Fruit fly (Drosophila melanogaster): ENCODE measurements around the gene Roc1b.

DNA sequence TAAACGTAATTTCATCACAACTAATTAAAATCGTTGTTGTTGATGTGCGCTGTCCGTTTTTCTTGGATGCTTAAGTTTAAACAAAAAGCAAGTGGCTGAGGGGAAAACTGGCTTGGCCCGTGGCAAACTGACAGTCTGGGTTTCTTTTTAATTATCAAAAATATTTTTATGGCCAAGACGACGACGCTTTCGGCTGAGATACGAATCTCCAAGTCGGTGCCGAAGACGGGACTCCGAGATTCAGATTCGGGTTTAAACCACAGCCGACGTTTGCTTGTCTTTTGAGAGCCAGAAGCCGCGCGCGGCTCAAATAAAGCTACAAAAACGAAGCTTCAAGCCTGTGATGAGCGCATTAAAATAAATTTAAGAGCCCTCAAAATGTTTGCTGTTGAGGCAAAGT is 17.9 kb downstream of the Roc1b start:
- TF ChIP-seq CG8478 (optimal IDR thresholded peaks at IDR 0.05) (no peak), psq (optimal IDR thresholded peaks at IDR 0.05) (no peak), pan (optimal IDR thresholded peaks at IDR 0.05) (no peak), Dll (optimal IDR thresholded peaks at IDR 0.05) (no peak), EcR (GFP tag; optimal IDR thresholded peaks at IDR 0.05) (no peak), usp (GFP tag; optimal IDR thresholded peaks at IDR 0.05) (no peak)

Data from whole organism.